Worm (Caenorhabditis elegans) whole organism, L4 larva: ENCODE results near the gene clec-51.

Source experiments
- jun-1 ChIP-seq: fragments of 150-350 bp; optimal IDR thresholded peaks from 2 replicates; lab custom pipeline; 2014; ENCODE audit warnings: missing biosample characterization, missing genetic modification reagents, missing genetic modification characterization
- lsy-2 ChIP-seq, 2 experiments: fragments of 150-350 bp in 1 of 2; sonication (generic microtip) in 1 of 2; optimal IDR thresholded peaks; 2 replicates each; lab custom pipeline; 2014 to 2017; ENCODE audit warnings: missing biosample characterization in 2 of 2, missing genetic modification characterization in 2 of 2
- nhr-28 ChIP-seq: fragments of 150-350 bp; optimal IDR thresholded peaks from 2 replicates; lab custom pipeline; 2014; ENCODE audit warnings: missing biosample characterization, missing genetic modification characterization
- sdz-12 ChIP-seq: fragments of 200-800 bp; sonication (Bioruptor generic); optimal IDR thresholded peaks from 2 replicates; lab custom pipeline; 2018; ENCODE audit warnings: mild to moderate bottlenecking, missing genetic modification characterization, missing compliant biosample characterization
- ztf-11 ChIP-seq: fragments of 150-350 bp; optimal IDR thresholded peaks from 2 replicates; lab custom pipeline; 2014; ENCODE audit warnings: missing biosample characterization, missing genetic modification characterization

ce11 chrIV:8169674-8170073 lies 6.1 kb upstream of the clec-51 start, which contains the start of gene C07G1.15:
- TF ChIP-seq jun-1 (tag; lab: Kevin White, UChicago) (no peak), sdz-12 (GFP tag; lab: Kevin White, UChicago) (no peak), nhr-28 (tag; lab: Kevin White, UChicago) (no peak), ztf-11 (tag; lab: Kevin White, UChicago) (no peak), lsy-2 (tag; optimal IDR thresholded peaks at IDR 0.05; lab: Kevin White, UChicago) (no peak)
